Fruit fly (Drosophila melanogaster): ENCODE data around the gene CG31915.

CG31915 gene

DNA sequence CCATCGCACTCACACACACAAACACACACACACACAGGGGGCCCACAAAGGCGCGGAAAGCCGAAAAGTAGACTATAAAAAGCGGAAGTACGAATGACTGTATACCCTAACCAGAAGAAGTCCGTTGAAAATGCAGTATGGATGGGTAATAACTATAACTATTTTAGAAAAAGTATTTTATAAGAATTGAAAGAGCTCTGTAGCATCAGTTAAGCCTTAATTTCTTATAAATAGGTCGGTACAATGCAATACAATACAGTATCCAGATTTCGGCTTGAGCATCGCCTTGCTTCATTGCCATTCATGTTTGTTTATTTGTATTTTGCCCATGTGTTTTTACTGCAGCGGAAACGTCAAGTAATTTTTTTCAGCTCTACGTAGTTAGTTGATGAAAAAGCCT lies 41.6 kb downstream of the CG31915 start (continued):
- TF ChIP-seq hbn (GFP tag; IDR thresholded peaks at IDR 0.05; ENCODE audit: partially characterized antibody) (no peak), CG8388 (GFP tag; optimal IDR thresholded peaks at IDR 0.05) (no peak), E2f1 (GFP tag; IDR thresholded peaks at IDR 0.05) (no peak), CG17359 (tag; optimal IDR thresholded peaks at IDR 0.05) (no peak), CG16815 (GFP tag; optimal IDR thresholded peaks at IDR 0.05) (no peak), kay (GFP tag; optimal IDR thresholded peaks at IDR 0.05) (no peak), salm (tag; optimal IDR thresholded peaks at IDR 0.05) (no peak), CG3995 (GFP tag; optimal IDR thresholded peaks at IDR 0.05) (no peak), btn (GFP tag; optimal IDR thresholded peaks at IDR 0.05) (no peak), CG30403 (GFP tag; optimal IDR thresholded peaks at IDR 0.05) (peak; percentile 30), CG42726 (GFP tag; IDR thresholded peaks at IDR 0.05; ENCODE audit: partially characterized antibody) (no peak), CG12744 (GFP tag; optimal IDR thresholded peaks at IDR 0.05) (no peak), Asciz (GFP tag; optimal IDR thresholded peaks at IDR 0.05) (no peak), Poxn (GFP tag; IDR thresholded peaks at IDR 0.05) (no peak), pb (GFP tag; optimal IDR thresholded peaks at IDR 0.05) (no peak), CG31365 (tag; optimal IDR thresholded peaks at IDR 0.05) (no peak), Xbp1 (GFP tag; optimal IDR thresholded peaks at IDR 0.05) (peak; percentile 9), Dbx (GFP tag; IDR thresholded peaks at IDR 0.05) (no peak), CG6689 (GFP tag; IDR thresholded peaks at IDR 0.05) (peak; percentile 45), HmgZ (tag; optimal IDR thresholded peaks at IDR 0.05) (no peak), Fer1 (GFP tag; optimal IDR thresholded peaks at IDR 0.05) (no peak), seq (GFP tag; IDR thresholded peaks at IDR 0.05) (no peak), gce (GFP tag; IDR thresholded peaks at IDR 0.05) (no peak), z (GFP tag; IDR thresholded peaks at IDR 0.05) (no peak), CG18262 (tag; optimal IDR thresholded peaks at IDR 0.05) (no peak), Myb (GFP tag; optimal IDR thresholded peaks at IDR 0.05) (no peak), gfzf (GFP tag; optimal IDR thresholded peaks at IDR 0.05) (no peak), CG14860 (GFP tag; IDR thresholded peaks at IDR 0.05; ENCODE audit: partially characterized antibody) (no peak), CG12299 (tag; optimal IDR thresholded peaks at IDR 0.05) (no peak), CG15073 (GFP tag; optimal IDR thresholded peaks at IDR 0.05) (no peak), ATbp (GFP tag; optimal IDR thresholded peaks at IDR 0.05) (no peak), CG16863 (GFP tag; optimal IDR thresholded peaks at IDR 0.05) (no peak), Ada2b (GFP tag; IDR thresholded peaks at IDR 0.05) (peak; percentile 41; the same call in 1 of the 2 replicates), Taf1 (GFP tag; IDR thresholded peaks at IDR 0.05) (0 out of 2 replicates have a peak, but pooled peaks have one; percentile 12), crc (GFP tag; optimal IDR thresholded peaks at IDR 0.05) (no peak), CG11398 (GFP tag; optimal IDR thresholded peaks at IDR 0.05) (no peak), Fer2 (tag; optimal IDR thresholded peaks at IDR 0.05) (no peak), Dp (GFP tag; optimal IDR thresholded peaks at IDR 0.05) (no peak), CG5180 (GFP tag; optimal IDR thresholded peaks at IDR 0.05) (no peak), Med (GFP tag) (no peak), mirr (GFP tag; optimal IDR thresholded peaks at IDR 0.05) (no peak), stwl (tag; optimal IDR thresholded peaks at IDR 0.05) (no peak), CG11723 (GFP tag; optimal IDR thresholded peaks at IDR 0.05) (no peak), oc (tag; optimal IDR thresholded peaks at IDR 0.05) (no peak), rib (GFP tag; IDR thresholded peaks at IDR 0.05) (no peak), Eip74EF (GFP tag; optimal IDR thresholded peaks at IDR 0.05) (no peak), CG9727 (GFP tag; optimal IDR thresholded peaks at IDR 0.05) (no peak), CG4424 (GFP tag; optimal IDR thresholded peaks at IDR 0.05) (no peak), Hmr (GFP tag; optimal IDR thresholded peaks at IDR 0.05) (peak; percentile 38), Gug (GFP tag; IDR thresholded peaks at IDR 0.05) (0 out of 4 replicates have a peak, but pooled peaks have one; percentile 17), CG34376 (GFP tag; optimal IDR thresholded peaks at IDR 0.05) (no peak)
